Fruit fly (Drosophila melanogaster) whole organism, pupa: ENCODE measurements around the gene axed.

Experiments used
- CG12605 ChIP-seq: fragments of 200-800 bp; sonication (Bioruptor generic); IDR thresholded peaks from 2 replicates; pipeline ENCODE4 v1.3.6; 2022; ENCODE audit warnings: missing biosample characterization, missing genetic modification characterization
- CG13204 ChIP-seq: fragments of 200-800 bp; sonication (Bioruptor generic); optimal IDR thresholded peaks from 2 replicates; lab custom pipeline; 2018; ENCODE audit warnings: missing biosample characterization, mild to moderate bottlenecking, missing genetic modification characterization, moderate library complexity
- CG14655 ChIP-seq: fragments of 200-800 bp; sonication (Bioruptor generic); optimal IDR thresholded peaks from 3 replicates; lab custom pipeline; 2017; ENCODE audit warnings: mild to moderate bottlenecking, missing biosample characterization, missing genetic modification reagents, missing genetic modification characterization
- CG17806 ChIP-seq: fragments of 200-800 bp; sonication (Bioruptor generic); optimal IDR thresholded peaks from 2 replicates; lab custom pipeline; 2018; ENCODE audit warnings: missing biosample characterization, mild to moderate bottlenecking, missing genetic modification characterization, moderate library complexity
- CG4496 ChIP-seq: fragments of 200-800 bp; sonication (Bioruptor generic); IDR thresholded peaks from 3 replicates; pipeline ENCODE4 v1.3.6; 2022; ENCODE audit warnings: missing biosample characterization, missing genetic modification characterization
- CG8301 ChIP-seq: fragments of 200-800 bp; sonication (Bioruptor generic); optimal IDR thresholded peaks from 2 replicates; lab custom pipeline; 2018; ENCODE audit warnings: missing biosample characterization, mild to moderate bottlenecking, missing genetic modification characterization
- CG9948 ChIP-seq: fragments of 200-800 bp; sonication (Bioruptor generic); optimal IDR thresholded peaks from 2 replicates; lab custom pipeline; 2018; ENCODE audit warnings: missing biosample characterization, mild to moderate bottlenecking, missing genetic modification characterization, moderate library complexity
- D1 ChIP-seq: fragments of 200-800 bp; sonication (Bioruptor generic); optimal IDR thresholded peaks from 2 replicates; lab custom pipeline; 2018; ENCODE audit warnings: missing biosample characterization, mild to moderate bottlenecking, missing genetic modification characterization, moderate library complexity
- Ets98B ChIP-seq: fragments of 200-800 bp; sonication (Bioruptor generic); IDR thresholded peaks from 2 replicates; pipeline ENCODE4 v1.3.6; 2022; ENCODE audit warnings: missing biosample characterization, missing genetic modification characterization
- Pif1A ChIP-seq: fragments of 200-800 bp; sonication (Bioruptor generic); optimal IDR thresholded peaks from 3 replicates; lab custom pipeline; 2016; ENCODE audit warnings: missing biosample characterization, missing genetic modification characterization
- Pif1B ChIP-seq: fragments of 200-800 bp; sonication (Bioruptor generic); optimal IDR thresholded peaks from 3 replicates; lab custom pipeline; 2016; ENCODE audit warnings: missing biosample characterization, missing genetic modification characterization
- fd96Ca ChIP-seq: fragments of 200-800 bp; sonication (Bioruptor generic); IDR thresholded peaks from 3 replicates; pipeline ENCODE4 v1.3.6; 2022; ENCODE audit warnings: missing biosample characterization, missing genetic modification characterization
- gl ChIP-seq: fragments of 200-800 bp; sonication (Bioruptor generic); optimal IDR thresholded peaks from 2 replicates; lab custom pipeline; 2018; ENCODE audit warnings: missing biosample characterization, mild to moderate bottlenecking, missing genetic modification characterization

The axed gene

DNA sequence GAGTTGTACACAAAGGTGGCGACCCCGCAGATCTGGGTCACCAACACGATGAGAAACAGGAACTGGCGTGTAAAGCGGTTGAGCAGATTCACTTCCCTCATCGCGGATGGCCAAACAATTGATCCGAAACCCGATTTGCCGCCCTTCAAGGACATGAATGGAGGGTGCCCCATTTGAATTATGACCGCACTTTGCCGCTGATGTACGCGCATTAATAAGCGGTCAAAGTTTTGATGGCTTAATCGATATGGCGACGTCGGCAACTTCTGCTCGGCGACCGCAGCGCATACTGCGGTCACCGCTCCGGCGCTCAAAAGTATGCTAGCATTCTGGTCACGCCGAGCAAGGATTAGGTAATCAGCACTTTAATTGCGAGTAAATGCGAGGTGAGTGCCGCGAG lies 58.6 kb downstream of the axed start, which contains the start of gene Grl65a:
Grl65a (minus strand) TSS at position 101 of the 400 bp plus-strand sequence.
- TF ChIP-seq CG17806 (tag; lab: Kevin White, UChicago) (no peak), CG13204 (GFP tag; lab: Kevin White, UChicago) (no peak), Ets98B (GFP tag; lab: Robert Waterston, UW) (no peak), CG14655 (no peak), CG9948 (tag; lab: Kevin White, UChicago) (no peak), Pif1B (GFP tag; lab: Kevin White, UChicago) (no peak), CG12605 (no peak), Pif1A (GFP tag; lab: Kevin White, UChicago) (no peak), gl (tag; lab: Kevin White, UChicago) (no peak), CG4496 (GFP tag; lab: Robert Waterston, UW) (no peak), fd96Ca (GFP tag; lab: Robert Waterston, UW) (no peak), D1 (tag; lab: Kevin White, UChicago) (no peak), CG8301 (tag; lab: Kevin White, UChicago) (no peak)
